Worm (Caenorhabditis elegans): Measurements from ENCODE around the gene C06B3.16.

ce11 chrV:13958247-13958646 lies 26.9 kb downstream of the C06B3.16 start, which contains the start of gene R10D12.10:
- TF ChIP-seq F10B5.3 (tag; optimal IDR thresholded peaks at IDR 0.05) (no peak), snpc-4 (tag; optimal IDR thresholded peaks at IDR 0.05) (no peak), tra-1 (GFP tag; IDR thresholded peaks at IDR 0.05) (no peak), ctbp-1 (GFP tag; IDR thresholded peaks at IDR 0.05) (no peak), pqm-1 (tag; optimal IDR thresholded peaks at IDR 0.05) (no peak), nhr-76 (tag; optimal IDR thresholded peaks at IDR 0.05) (no peak), mxl-2 (GFP tag; conservative IDR thresholded peaks at IDR 0.05) (no peak), unc-39 (tag; optimal IDR thresholded peaks at IDR 0.05) (no peak), set-16 (GFP tag; IDR thresholded peaks at IDR 0.05) (no peak)

Data from whole organism, L4 larva.